Worm (Caenorhabditis elegans) whole organism, L1 larva: Measurements from ENCODE around the gene Y75B8A.13.

ENCODE experiments used
- C04F5.9 ChIP-seq: sonication (generic microtip); optimal IDR thresholded peaks from 2 replicates; lab custom pipeline; 2016; ENCODE audit warnings: missing genetic modification characterization, missing compliant biosample characterization
- C16A3.4 ChIP-seq: fragments of 150-350 bp; optimal IDR thresholded peaks from 2 replicates; lab custom pipeline; 2014; ENCODE audit warnings: missing biosample characterization, missing genetic modification characterization
- C34B4.2 ChIP-seq: sonication (generic microtip); optimal IDR thresholded peaks from 2 replicates; lab custom pipeline; 2017; ENCODE audit warnings: mild to moderate bottlenecking, missing genetic modification characterization, missing compliant biosample characterization
- F16B12.6 ChIP-seq: fragments of 150-350 bp; optimal IDR thresholded peaks from 2 replicates; lab custom pipeline; 2014; ENCODE audit warnings: missing biosample characterization, missing genetic modification characterization
- Y116A8C.19 ChIP-seq: sonication (generic microtip); optimal IDR thresholded peaks from 2 replicates; lab custom pipeline; 2016; ENCODE audit warnings: missing compliant biosample characterization, missing genetic modification characterization, borderline replicate concordance
- aha-1 ChIP-seq: fragments of 150-350 bp; optimal IDR thresholded peaks from 2 replicates; lab custom pipeline; 2014; ENCODE audit warnings: missing biosample characterization, missing genetic modification characterization
- ama-1 ChIP-seq: fragments of 150-350 bp; optimal IDR thresholded peaks from 2 replicates; lab custom pipeline; 2014
- ceh-82 ChIP-seq, 3 experiments: fragments of 150-350 bp in 1 of 3; sonication (generic microtip) in 2 of 3; optimal IDR thresholded peaks; 2 replicates each; lab custom pipeline; 2014 to 2017; ENCODE audit warnings: missing biosample characterization in 3 of 3, missing genetic modification characterization in 3 of 3
- ceh-88 ChIP-seq: fragments of 200-800 bp; sonication (Bioruptor generic); IDR thresholded peaks from 2 replicates; pipeline ENCODE4 v1.3.6; 2022; ENCODE audit warnings: missing genetic modification characterization, missing compliant biosample characterization
- ceh-90 ChIP-seq: sonication (generic microtip); optimal IDR thresholded peaks from 2 replicates; lab custom pipeline; 2016; ENCODE audit warnings: missing genetic modification characterization, missing compliant biosample characterization
- dpl-1 ChIP-seq, 3 experiments: fragments of 150-350 bp in 2 of 3; sonication (generic microtip) in 1 of 3; optimal IDR thresholded peaks; 2 replicates each; lab custom pipeline; 2014 to 2017; ENCODE audit warnings: missing biosample characterization in 3 of 3, missing genetic modification characterization in 3 of 3, missing genetic modification reagents in 3 of 3
- efl-1 ChIP-seq, 4 experiments: fragments of 150-350 bp; optimal IDR thresholded peaks in 3 of 4; peaks in 1 of 4; 1 replicate in 1 of 4; 2 replicates in 3 of 4; lab custom pipeline; 2014; ENCODE audit warnings: missing biosample characterization in 2 of 4, missing genetic modification characterization in 2 of 4, missing genetic modification reagents in 2 of 4
- egl-27 ChIP-seq, 2 experiments: fragments of 150-350 bp in 1 of 2; sonication (generic microtip); optimal IDR thresholded peaks; 3 replicates each; lab custom pipeline; 2017 to 2018; ENCODE audit warnings: missing biosample characterization in 2 of 2, missing genetic modification characterization in 2 of 2, missing genetic modification reagents in 2 of 2
- fkh-10 ChIP-seq: sonication (generic microtip); optimal IDR thresholded peaks from 2 replicates; lab custom pipeline; 2017; ENCODE audit warnings: missing biosample characterization, missing genetic modification reagents, missing genetic modification characterization
- fkh-4 ChIP-seq: sonication (generic microtip); optimal IDR thresholded peaks from 2 replicates; lab custom pipeline; 2016; ENCODE audit warnings: missing compliant biosample characterization, missing genetic modification characterization, borderline replicate concordance
- grh-1 ChIP-seq: fragments of 200-800 bp; sonication (Bioruptor generic); IDR thresholded peaks from 2 replicates; pipeline ENCODE4 v1.3.6; 2022; ENCODE audit warnings: missing genetic modification reagents, missing genetic modification characterization, missing compliant biosample characterization
- hlh-17 ChIP-seq: fragments of 200-800 bp; sonication (Bioruptor generic); optimal IDR thresholded peaks from 2 replicates; lab custom pipeline; 2018; ENCODE audit warnings: missing genetic modification characterization, mild to moderate bottlenecking, missing compliant biosample characterization, moderate library complexity, borderline replicate concordance
- hlh-4 ChIP-seq: sonication (generic microtip); optimal IDR thresholded peaks from 2 replicates; lab custom pipeline; 2016; ENCODE audit warnings: mild to moderate bottlenecking, missing genetic modification characterization, missing compliant biosample characterization
- isw-1 ChIP-seq: fragments of 200-800 bp; sonication (Bioruptor generic); IDR thresholded peaks from 2 replicates; pipeline ENCODE4 v1.3.6; 2022; ENCODE audit warnings: missing genetic modification characterization, missing compliant biosample characterization
- jun-1 ChIP-seq: fragments of 150-350 bp; optimal IDR thresholded peaks from 2 replicates; lab custom pipeline; 2014; ENCODE audit warnings: missing biosample characterization, missing genetic modification reagents, missing genetic modification characterization
- lin-13 ChIP-seq: fragments of 150-350 bp; optimal IDR thresholded peaks from 2 replicates; lab custom pipeline; 2014; ENCODE audit warnings: missing biosample characterization, missing genetic modification reagents, missing genetic modification characterization
- lin-14 ChIP-seq: fragments of 200-800 bp; sonication (Bioruptor generic); optimal IDR thresholded peaks from 2 replicates; lab custom pipeline; 2018; ENCODE audit warnings: mild to moderate bottlenecking, missing genetic modification characterization, moderate library complexity, missing compliant biosample characterization
- lin-35 ChIP-seq, 2 experiments: fragments of 150-350 bp; optimal IDR thresholded peaks; 2 replicates each; lab custom pipeline; 2014; ENCODE audit warnings: missing biosample characterization in 2 of 2, missing genetic modification characterization in 2 of 2, missing genetic modification reagents in 2 of 2
- lsy-2 ChIP-seq, 2 experiments: fragments of 150-350 bp; optimal IDR thresholded peaks; 2 replicates each; lab custom pipeline; 2014; ENCODE audit warnings: missing biosample characterization in 2 of 2, missing genetic modification characterization in 2 of 2
- mef-2 ChIP-seq: fragments of 150-350 bp; optimal IDR thresholded peaks from 2 replicates; lab custom pipeline; 2014; ENCODE audit warnings: missing biosample characterization, missing genetic modification characterization
- nhr-12 ChIP-seq: sonication (generic microtip); optimal IDR thresholded peaks from 2 replicates; lab custom pipeline; 2017; ENCODE audit warnings: missing biosample characterization, missing genetic modification characterization
- nhr-19 ChIP-seq: fragments of 200-800 bp; sonication (Bioruptor generic); conservative IDR thresholded peaks from 2 replicates; pipeline ENCODE4 v1.3.6; 2022; ENCODE audit warnings: missing genetic modification characterization, missing compliant biosample characterization
- nhr-28 ChIP-seq: fragments of 150-350 bp; optimal IDR thresholded peaks from 2 replicates; lab custom pipeline; 2014; ENCODE audit warnings: missing biosample characterization, missing genetic modification characterization
- nhr-76 ChIP-seq: sonication (generic microtip); optimal IDR thresholded peaks from 2 replicates; lab custom pipeline; 2017; ENCODE audit warnings: missing biosample characterization, missing genetic modification characterization
- nhr-84 ChIP-seq: sonication (generic microtip); optimal IDR thresholded peaks from 2 replicates; lab custom pipeline; 2017; ENCODE audit warnings: missing biosample characterization, missing genetic modification characterization
- pag-3 ChIP-seq: sonication (generic microtip); optimal IDR thresholded peaks from 2 replicates; lab custom pipeline; 2017; ENCODE audit warnings: missing genetic modification characterization, mild to moderate bottlenecking, missing compliant biosample characterization, antibody characterized with exemption, borderline replicate concordance; ENCODE audit not compliant: insufficient read depth
- pax-3 ChIP-seq: fragments of 200-800 bp; sonication (Bioruptor generic); optimal IDR thresholded peaks from 2 replicates; lab custom pipeline; 2018; ENCODE audit warnings: mild to moderate bottlenecking, missing genetic modification characterization, moderate library complexity, missing compliant biosample characterization
- pqm-1 ChIP-seq: sonication (generic microtip); optimal IDR thresholded peaks from 3 replicates; lab custom pipeline; 2017; ENCODE audit warnings: missing biosample characterization, missing genetic modification characterization
- rnt-1 ChIP-seq: sonication (generic microtip); optimal IDR thresholded peaks from 2 replicates; lab custom pipeline; 2016; ENCODE audit warnings: mild to moderate bottlenecking, missing genetic modification characterization, moderate library complexity, missing compliant biosample characterization
- snpc-4 ChIP-seq: fragments of 150-350 bp; optimal IDR thresholded peaks from 2 replicates; lab custom pipeline; 2014; ENCODE audit warnings: missing biosample characterization, missing genetic modification characterization
- snu-23 ChIP-seq: sonication (generic microtip); optimal IDR thresholded peaks from 2 replicates; lab custom pipeline; 2016; ENCODE audit warnings: missing genetic modification characterization, missing compliant biosample characterization
- sox-4 ChIP-seq: sonication (generic microtip); optimal IDR thresholded peaks from 2 replicates; lab custom pipeline; 2016; ENCODE audit warnings: missing genetic modification characterization, missing compliant biosample characterization
- sptf-1 ChIP-seq: fragments of 150-350 bp; optimal IDR thresholded peaks from 2 replicates; lab custom pipeline; 2014; ENCODE audit warnings: missing biosample characterization, missing genetic modification characterization
- sup-37 ChIP-seq: fragments of 200-800 bp; sonication (Bioruptor generic); optimal IDR thresholded peaks from 2 replicates; lab custom pipeline; 2018; ENCODE audit warnings: mild to moderate bottlenecking, missing genetic modification characterization, missing compliant biosample characterization
- swsn-7 ChIP-seq: sonication (generic microtip); optimal IDR thresholded peaks from 2 replicates; lab custom pipeline; 2016; ENCODE audit warnings: missing genetic modification characterization, missing compliant biosample characterization
- unc-130 ChIP-seq: fragments of 150-350 bp; optimal IDR thresholded peaks from 2 replicates; lab custom pipeline; 2017; ENCODE audit warnings: missing biosample characterization, missing genetic modification characterization, inconsistent platforms
- unc-30 ChIP-seq: sonication (generic microtip); optimal IDR thresholded peaks from 2 replicates; lab custom pipeline; 2017; ENCODE audit warnings: missing biosample characterization, missing genetic modification characterization
- unc-98 ChIP-seq: fragments of 200-800 bp; sonication (Bioruptor generic); IDR thresholded peaks from 2 replicates; pipeline ENCODE4 v1.3.6; 2022; ENCODE audit warnings: missing genetic modification characterization, missing compliant biosample characterization
- zip-4 ChIP-seq: fragments of 200-800 bp; sonication (Bioruptor generic); optimal IDR thresholded peaks from 2 replicates; lab custom pipeline; 2018; ENCODE audit warnings: mild to moderate bottlenecking, missing genetic modification characterization, moderate library complexity, missing compliant biosample characterization
- ztf-4 ChIP-seq: fragments of 150-350 bp; optimal IDR thresholded peaks from 2 replicates; lab custom pipeline; 2014; ENCODE audit warnings: missing biosample characterization, missing genetic modification characterization

Y75B8A.13 gene

DNA sequence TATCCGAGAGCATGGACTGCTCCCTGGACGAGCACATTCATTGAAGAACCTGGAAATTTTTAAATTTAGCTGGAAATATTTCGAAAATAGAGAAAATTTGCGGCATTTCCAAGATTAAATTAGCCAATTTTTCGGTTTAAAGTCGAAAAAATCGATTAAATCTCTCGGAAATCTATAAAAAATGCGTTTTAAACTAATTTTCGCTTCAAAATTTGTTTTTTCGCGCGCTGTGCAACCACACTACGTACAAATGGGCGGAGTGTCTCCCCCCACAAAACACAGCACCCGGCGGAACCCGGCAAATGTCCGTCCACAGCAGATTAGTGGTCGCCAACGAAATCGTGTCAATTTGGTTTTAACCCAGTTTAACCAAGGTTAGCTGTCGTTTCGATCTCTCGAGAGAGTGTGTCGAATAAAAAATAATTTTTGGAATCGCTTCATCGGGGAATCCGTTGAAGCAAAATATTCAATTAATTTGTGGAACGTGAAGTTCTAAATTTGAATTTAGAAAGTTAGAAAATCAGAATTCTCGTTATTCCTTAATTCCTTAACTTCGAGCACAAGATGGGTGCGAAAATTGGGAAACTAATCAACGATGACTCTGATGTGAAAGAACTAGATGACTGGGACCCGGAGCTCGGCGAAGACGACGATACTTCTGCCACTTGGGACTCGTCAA lies 34.8 kb upstream of the Y75B8A.13 start, which contains the start of the genes tim-1 and Y75B8A.23 (continued):
- TF ChIP-seq snpc-4 (peak; percentile 100), F16B12.6 (tag; lab: Kevin White, UChicago) (peak; percentile 86), ama-1 (peak; percentile 99), swsn-7 (peak; percentile 97), Y116A8C.19 (tag; lab: Kevin White, UChicago) (no peak), grh-1 (peak; percentile 93), C16A3.4 (tag; lab: Kevin White, UChicago) (peak; percentile 83), nhr-76 (tag; lab: Kevin White, UChicago) (peak; percentile 81), unc-30 (tag; lab: Kevin White, UChicago) (no peak), egl-27 (tag; optimal IDR thresholded peaks at IDR 0.05; lab: Kevin White, UChicago) (peak in 1 of 2 experiments; percentile 71), ztf-4 (tag; lab: Kevin White, UChicago) (peak; percentile 93), mef-2 (peak; percentile 86), pax-3 (tag; lab: Kevin White, UChicago) (peak; percentile 89), pqm-1 (tag; lab: Kevin White, UChicago) (no peak), hlh-17 (GFP tag; lab: Kevin White, UChicago) (peak; percentile 89), sup-37 (GFP tag; lab: Kevin White, UChicago) (peak; percentile 91), nhr-19 (GFP tag; lab: Robert Waterston, UW) (peak; percentile 97), ceh-90 (tag; lab: Kevin White, UChicago) (peak; percentile 62), nhr-12 (tag; lab: Kevin White, UChicago) (peak; percentile 38), sptf-1 (tag; lab: Kevin White, UChicago) (peak; percentile 38), ceh-88 (peak; percentile 85), isw-1 (GFP tag; lab: Robert Waterston, UW) (peak; percentile 80), lin-13 (GFP tag; lab: Kevin White, UChicago) (peak; percentile 95), rnt-1 (tag; lab: Kevin White, UChicago) (peak; percentile 98), zip-4 (GFP tag; lab: Kevin White, UChicago) (peak; percentile 89), lsy-2 (tag; optimal IDR thresholded peaks at IDR 0.05; lab: Kevin White, UChicago) (peak; percentile 93 to 95), lin-14 (GFP tag; lab: Kevin White, UChicago) (peak; percentile 96), hlh-4 (tag; lab: Kevin White, UChicago) (no peak), aha-1 (peak; percentile 67), snu-23 (GFP tag; lab: Kevin White, UChicago) (peak; percentile 98), nhr-28 (tag; lab: Kevin White, UChicago) (no peak), jun-1 (tag; lab: Kevin White, UChicago) (peak; percentile 91), nhr-84 (no peak), fkh-4 (tag; lab: Kevin White, UChicago) (peak; percentile 73)

- no peak for TF ChIP-seq fkh-10
- no peak for TF ChIP-seq sox-4 (tag; lab: Kevin White, UChicago)
- no peak for TF ChIP-seq ceh-82 (tag; optimal IDR thresholded peaks at IDR 0.05; lab: Kevin White, UChicago)
- no peak for TF ChIP-seq F16B12.6 (tag; lab: Kevin White, UChicago)
- TF ChIP-seq ceh-90 (tag; lab: Kevin White, UChicago) = peak; percentile 58
- TF ChIP-seq zip-4 (GFP tag; lab: Kevin White, UChicago) = no peak
- TF ChIP-seq aha-1 = no peak
- TF ChIP-seq C04F5.9 (tag; lab: Kevin White, UChicago) = no peak
- no peak for TF ChIP-seq unc-130 (tag; lab: Kevin White, UChicago)
- TF ChIP-seq C34B4.2 (tag; lab: Kevin White, UChicago) = no peak
- TF ChIP-seq lin-35 (GFP tag; optimal IDR thresholded peaks at IDR 0.05; lab: Kevin White, UChicago) = peak in 1 of 2 experiments; percentile 5
- no peak for TF ChIP-seq pag-3 (tag; lab: Kevin White, UChicago)
- TF ChIP-seq unc-98 (GFP tag; lab: Robert Waterston, UW) = no peak
- TF ChIP-seq dpl-1 (GFP tag; optimal IDR thresholded peaks at IDR 0.05; lab: Kevin White, UChicago) = peak in 2 of 3 experiments; percentile 3 to 42
- TF ChIP-seq efl-1 (optimal IDR thresholded peaks at IDR 0.05; lab: Kevin White, UChicago) = peak; percentile 7 to 59
- peak; percentile 52 to 88 for TF ChIP-seq efl-1 (GFP tag; optimal IDR thresholded peaks at IDR 0.05 in 1 of 2; lab: Kevin White, UChicago)
- TF ChIP-seq rnt-1 (tag; lab: Kevin White, UChicago) = peak; percentile 26
Measured at ce11 chrIII:12247329-12247728, 31.8 kb upstream of the Y75B8A.13 start.
